Fruit fly (Drosophila melanogaster) Kc167 (cell line): ENCODE results near the gene ImpL2.

Experiments used
- h ChIP-seq: fragments of >200 bp; optimal IDR thresholded peaks from 3 replicates; lab custom pipeline; 2018; ENCODE audit warnings: missing external identifiers
- ttk ChIP-seq: sonication (Bioruptor generic); optimal IDR thresholded peaks from 2 replicates; lab custom pipeline; 2017; ENCODE audit warnings: missing external identifiers

DNA sequence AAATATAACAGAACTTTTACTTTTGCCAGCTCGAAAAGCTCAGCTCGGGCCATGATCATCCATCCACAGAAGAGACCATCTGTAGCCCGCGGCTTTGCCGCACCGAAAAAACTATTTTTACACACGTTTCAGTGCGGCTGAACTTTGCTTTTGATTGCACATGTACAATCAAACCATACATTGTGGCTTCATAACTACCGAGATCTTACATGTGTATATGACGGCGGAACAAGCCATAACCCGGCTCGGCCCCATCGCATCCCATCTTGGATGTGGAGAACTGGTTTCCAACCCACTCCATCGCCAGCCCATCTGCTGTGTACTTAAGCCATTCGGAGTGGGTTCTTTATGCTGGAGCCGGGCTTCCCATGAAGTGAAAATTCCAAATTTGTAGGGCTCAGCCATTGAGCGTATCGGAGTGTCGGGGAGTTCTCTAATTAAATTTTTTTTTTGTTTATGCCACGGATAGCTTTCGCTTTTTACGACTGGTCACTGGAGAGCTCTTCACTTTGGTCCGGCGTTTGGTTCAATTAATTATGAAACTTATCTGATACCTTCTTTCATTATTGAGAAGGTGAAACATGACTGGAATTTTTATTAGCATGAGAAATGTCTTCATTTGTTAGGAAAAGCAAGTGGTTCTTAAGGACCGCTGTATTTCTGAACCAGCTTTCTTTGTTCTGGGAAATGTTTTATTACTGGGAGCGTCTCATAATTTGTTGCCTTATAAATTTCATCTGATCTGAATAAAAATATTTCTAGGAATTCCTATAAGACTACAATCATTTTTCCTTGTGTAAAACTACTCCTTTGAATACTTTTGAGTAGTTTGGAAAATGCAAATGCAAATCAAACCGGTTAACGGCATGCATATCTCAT lies 35.2 kb upstream of the ImpL2 start:
- TF ChIP-seq ttk (lab: Kevin White, UChicago), result no peak
- TF ChIP-seq h (lab: Kevin White, UChicago), result no peak
